Fruit fly (Drosophila melanogaster): ENCODE data around the gene CG5282.

Gene CG5282

dm6 chr3L:20444815-20445519 lies 19.1 kb upstream of the CG5282 start:
- TF ChIP-seq pfk (GFP tag; optimal IDR thresholded peaks at IDR 0.05), result no peak
- peak; percentile 28 for TF ChIP-seq psq (GFP tag; optimal IDR thresholded peaks at IDR 0.05)
- TF ChIP-seq Mes4 (GFP tag; optimal IDR thresholded peaks at IDR 0.05), result peak; percentile 15
- TF ChIP-seq CG5180 (GFP tag; optimal IDR thresholded peaks at IDR 0.05), result peak; percentile 72
- peak in 1 of 2 experiments; percentile 27 for TF ChIP-seq crp (GFP tag; optimal IDR thresholded peaks at IDR 0.05)
- peak; percentile 72 for TF ChIP-seq sens-2 (GFP tag; IDR thresholded peaks at IDR 0.05)
- peak; percentile 54 for TF ChIP-seq CG11723 (GFP tag; optimal IDR thresholded peaks at IDR 0.05)
- TF ChIP-seq CG4820 (GFP tag; optimal IDR thresholded peaks at IDR 0.05), result peak; percentile 80
- TF ChIP-seq her (GFP tag; optimal IDR thresholded peaks at IDR 0.05), result no peak
- peak; percentile 86 for TF ChIP-seq Oli (tag; optimal IDR thresholded peaks at IDR 0.05)
- no peak for TF ChIP-seq CHES-1-like (GFP tag; optimal IDR thresholded peaks at IDR 0.05)
- TF ChIP-seq bcd (GFP tag; optimal IDR thresholded peaks at IDR 0.05), result peak; percentile 85
- TF ChIP-seq da (GFP tag; optimal IDR thresholded peaks at IDR 0.05), result no peak
- no peak for TF ChIP-seq unc-4 (GFP tag; IDR thresholded peaks at IDR 0.05; ENCODE audit: partially characterized antibody)
- TF ChIP-seq Poxn (GFP tag; IDR thresholded peaks at IDR 0.05), result 0 out of 2 replicates have a peak, but pooled peaks have one; percentile 37
- peak; percentile 88 for TF ChIP-seq Optix (GFP tag; IDR thresholded peaks at IDR 0.05)
- TF ChIP-seq MBD-R2 (GFP tag; IDR thresholded peaks at IDR 0.05), result peak; percentile 80
- peak; percentile 50 for TF ChIP-seq CG4328 (GFP tag; optimal IDR thresholded peaks at IDR 0.05)
- TF ChIP-seq CG8924 (tag; optimal IDR thresholded peaks at IDR 0.05), result peak; percentile 84
- peak; percentile 73 for TF ChIP-seq gcm (GFP tag; optimal IDR thresholded peaks at IDR 0.05)
- TF ChIP-seq ase (GFP tag; IDR thresholded peaks at IDR 0.05), result peak; percentile 94
- TF ChIP-seq tio (GFP tag; optimal IDR thresholded peaks at IDR 0.05), result peak; percentile 79
- TF ChIP-seq BEAF-32 (GFP tag; optimal IDR thresholded peaks at IDR 0.05), result no peak
- TF ChIP-seq CG7745 (tag; optimal IDR thresholded peaks at IDR 0.05), result no peak
- TF ChIP-seq lmd (GFP tag; IDR thresholded peaks at IDR 0.05), result peak; percentile 91
- TF ChIP-seq ham (GFP tag; IDR thresholded peaks at IDR 0.05), result 0 out of 2 replicates have a peak, but pooled peaks have one; percentile 50
- TF ChIP-seq CG30431 (GFP tag; optimal IDR thresholded peaks at IDR 0.05), result peak; percentile 65
- peak; percentile 76 for TF ChIP-seq tin (GFP tag; optimal IDR thresholded peaks at IDR 0.05)
- TF ChIP-seq Nf-YA (GFP tag; IDR thresholded peaks at IDR 0.05), result peak; percentile 89
- TF ChIP-seq CG3838 (GFP tag; optimal IDR thresholded peaks at IDR 0.05), result no peak
- no peak for TF ChIP-seq cad (GFP tag; optimal IDR thresholded peaks at IDR 0.05)
- TF ChIP-seq chn (GFP tag; optimal IDR thresholded peaks at IDR 0.05), result peak; percentile 26
- peak; percentile 23 for TF ChIP-seq grn (GFP tag; optimal IDR thresholded peaks at IDR 0.05)
- TF ChIP-seq ewg (GFP tag; optimal IDR thresholded peaks at IDR 0.05), result peak; percentile 70
- peak; percentile 84 for TF ChIP-seq ap (GFP tag; IDR thresholded peaks at IDR 0.05)
- TF ChIP-seq Mad (GFP tag; optimal IDR thresholded peaks at IDR 0.05), result peak; percentile 54
- TF ChIP-seq cg (GFP tag; optimal IDR thresholded peaks at IDR 0.05), result no peak
- peak; percentile 65 for TF ChIP-seq Jarid2 (GFP tag; optimal IDR thresholded peaks at IDR 0.05)
- no peak for TF ChIP-seq fru (optimal IDR thresholded peaks at IDR 0.05)
- TF ChIP-seq CG9797 (GFP tag; optimal IDR thresholded peaks at IDR 0.05), result no peak
- peak; percentile 48 for TF ChIP-seq CG8290 (GFP tag; optimal IDR thresholded peaks at IDR 0.05)
- TF ChIP-seq CG8290 (tag; optimal IDR thresholded peaks at IDR 0.05), result peak; percentile 0 to 82
- peak; percentile 88 for TF ChIP-seq CG18262 (tag; optimal IDR thresholded peaks at IDR 0.05)
- peak; percentile 49 for TF ChIP-seq eyg (GFP tag; optimal IDR thresholded peaks at IDR 0.05)
- TF ChIP-seq dmrt99B (tag; optimal IDR thresholded peaks at IDR 0.05), result peak; percentile 91
- TF ChIP-seq zen (tag; optimal IDR thresholded peaks at IDR 0.05), result peak; percentile 79
- no peak for TF ChIP-seq ato (GFP tag; IDR thresholded peaks at IDR 0.05; ENCODE audit: partially characterized antibody)
- TF ChIP-seq CG3065 (GFP tag; optimal IDR thresholded peaks at IDR 0.05), result peak; percentile 43
- no peak for TF ChIP-seq CG7786 (GFP tag; optimal IDR thresholded peaks at IDR 0.05)
- peak; percentile 81 for TF ChIP-seq Fer1 (GFP tag; optimal IDR thresholded peaks at IDR 0.05)

Measured in whole organism, embryonic.